Fruit fly (Drosophila melanogaster) whole organism, prepupa: ENCODE results near the gene CG42502.

ENCODE experiments used
- CG6854 ChIP-seq: fragments of 200-800 bp; sonication (Bioruptor generic); optimal IDR thresholded peaks from 2 replicates; lab custom pipeline; 2017; ENCODE audit warnings: missing biosample characterization, mild to moderate bottlenecking, missing genetic modification characterization
- Ets21C ChIP-seq: fragments of 200-800 bp; sonication (Bioruptor generic); optimal IDR thresholded peaks from 3 replicates; lab custom pipeline; 2016; ENCODE audit warnings: missing biosample characterization, missing genetic modification characterization
- Gug ChIP-seq: fragments of 200-800 bp; sonication (Bioruptor generic); IDR thresholded peaks from 2 replicates; pipeline ENCODE4 v1.3.6; 2022; ENCODE audit warnings: missing biosample characterization, missing genetic modification characterization
- spab ChIP-seq: fragments of 200-800 bp; sonication (Bioruptor generic); optimal IDR thresholded peaks from 2 replicates; lab custom pipeline; 2017; ENCODE audit warnings: missing biosample characterization, mild to moderate bottlenecking, missing genetic modification characterization, missing genetic modification reagents

DNA sequence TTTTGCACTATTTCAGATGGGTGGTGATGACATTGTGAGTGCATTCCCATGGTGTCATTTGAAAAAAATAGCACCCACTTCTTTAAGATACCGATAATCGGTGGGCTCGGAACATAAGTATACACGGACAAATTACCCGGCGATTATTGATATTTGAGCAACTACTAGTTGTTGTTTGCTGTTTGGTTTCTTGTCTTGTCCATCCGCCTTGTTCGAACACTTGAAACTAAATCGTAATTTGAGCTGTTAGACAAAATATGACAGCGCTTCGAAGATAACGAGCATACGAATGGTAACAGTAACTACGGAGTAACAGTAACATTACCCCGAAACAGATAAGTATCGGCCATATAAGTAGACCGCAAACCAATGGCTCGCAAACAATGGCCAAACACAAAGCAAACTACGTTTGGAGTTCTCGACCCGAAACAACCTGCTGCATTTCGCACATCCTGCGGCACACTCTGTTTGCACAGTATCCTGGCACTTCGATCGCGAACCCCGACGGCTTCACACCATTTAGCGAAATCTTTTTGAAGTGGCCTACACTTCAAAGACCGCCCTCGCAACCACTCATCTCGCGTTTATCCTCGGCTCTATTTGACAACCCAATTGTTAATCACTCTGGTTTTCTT is 30.0 kb downstream of the CG42502 start:
- TF ChIP-seq spab (GFP tag; lab: Kevin White, UChicago) (no peak), CG6854 (GFP tag; lab: Kevin White, UChicago) (no peak), Gug (GFP tag; lab: Robert Waterston, UW) (no peak), Ets21C (no peak)
